Comparison of ENCODE assay signal across 6 fruit fly cellular contexts in the genomic region with DNA sequence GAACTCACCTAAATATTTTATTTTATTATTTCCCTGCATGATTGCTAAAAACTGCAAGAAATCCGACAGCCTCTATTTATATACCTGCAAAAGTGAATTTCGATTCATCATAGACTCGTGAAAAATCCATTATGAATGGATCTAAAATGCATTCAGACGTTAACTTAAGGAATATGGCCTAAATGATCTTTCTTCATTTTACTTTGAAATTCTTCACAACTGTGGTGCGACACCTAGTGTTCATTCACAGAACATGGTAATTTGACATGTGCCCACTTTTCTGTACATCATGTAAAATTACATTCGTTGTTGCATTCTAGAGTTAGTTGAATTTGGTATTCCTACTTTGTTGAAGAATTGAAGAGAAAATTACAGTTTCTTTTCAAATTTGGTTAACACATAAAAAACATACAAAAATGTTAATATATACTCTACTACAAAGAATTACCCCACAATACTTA.
TF ChIP-seq lines count a peak whose summit lies in the region.

A gene (minus strand): TSS at position 51 of the 461 bp plus-strand sequence.

- peak; percentile 96 to 97 for TF ChIP-seq CTCF in S2 (optimal IDR thresholded peaks at IDR 0.05; lab: Kevin White, UChicago)
- peak; percentile 97 for TF ChIP-seq CTCF in whole organism, embryonic (GFP tag; optimal IDR thresholded peaks at IDR 0.05; lab: Kevin White, UChicago)

TF ChIP-seq in whole organism, adult, 20 proteins besides CTCF, POLR2A, EP300 and RAD21:
- TF ChIP-seq CG1620 (GFP tag; optimal IDR thresholded peaks at IDR 0.05; lab: Kevin White, UChicago) (peak; percentile 13), bab1 (GFP tag; optimal IDR thresholded peaks at IDR 0.05; lab: Kevin White, UChicago) (peak; percentile 50), CG11617 (GFP tag; optimal IDR thresholded peaks at IDR 0.05; lab: Kevin White, UChicago) (no peak), CG5204 (GFP tag; optimal IDR thresholded peaks at IDR 0.05; lab: Kevin White, UChicago) (peak; percentile 8)

TF ChIP-seq in whole organism, embryonic, 481 proteins besides CTCF, POLR2A, EP300 and RAD21 (continues in another document):
- no peak for TF ChIP-seq CG3407 (GFP tag; optimal IDR thresholded peaks at IDR 0.05; lab: Kevin White, UChicago)
- peak; percentile 98 for TF ChIP-seq CG2199 (GFP tag; IDR thresholded peaks at IDR 0.05; lab: Robert Waterston, UW)
- TF ChIP-seq NK7.1 (GFP tag; optimal IDR thresholded peaks at IDR 0.05; lab: Kevin White, UChicago) = no peak
- peak; percentile 8 for TF ChIP-seq CG15696 (tag; optimal IDR thresholded peaks at IDR 0.05; lab: Kevin White, UChicago)
- no peak for TF ChIP-seq CHES-1-like (GFP tag; optimal IDR thresholded peaks at IDR 0.05; lab: Kevin White, UChicago)
- peak in 1 of 2 experiments; percentile 7 for TF ChIP-seq dpn (GFP tag; optimal IDR thresholded peaks at IDR 0.05; lab: Kevin White, UChicago)
- TF ChIP-seq NFAT (GFP tag; IDR thresholded peaks at IDR 0.05; lab: Robert Waterston, UW) = peak; percentile 58; the same call in 1 of the 2 replicates
- TF ChIP-seq Rfx (GFP tag; IDR thresholded peaks at IDR 0.05; lab: Robert Waterston, UW) = no peak; the same call in 1 of the 2 replicates
- TF ChIP-seq lola (GFP tag; optimal IDR thresholded peaks at IDR 0.05; lab: Kevin White, UChicago) = peak in 1 of 3 experiments; percentile 2
- TF ChIP-seq Hr78 (GFP tag; optimal IDR thresholded peaks at IDR 0.05; lab: Kevin White, UChicago) = no peak
- TF ChIP-seq NC2β (GFP tag; optimal IDR thresholded peaks at IDR 0.05; lab: Kevin White, UChicago) = no peak
- no peak for TF ChIP-seq CkIIα-i1 (GFP tag; IDR thresholded peaks at IDR 0.05; lab: Robert Waterston, UW)
- no peak for TF ChIP-seq CG7928 (GFP tag; optimal IDR thresholded peaks at IDR 0.05; lab: Kevin White, UChicago)
- TF ChIP-seq Hmx (GFP tag; optimal IDR thresholded peaks at IDR 0.05; lab: Kevin White, UChicago) = no peak
- TF ChIP-seq CG16813 (GFP tag; IDR thresholded peaks at IDR 0.05; lab: Robert Waterston, UW; ENCODE audit: partially characterized antibody) = peak; percentile 69
- TF ChIP-seq HmgD (GFP tag; optimal IDR thresholded peaks at IDR 0.05; lab: Kevin White, UChicago) = peak; percentile 45
- no peak for TF ChIP-seq E2f1 (GFP tag; IDR thresholded peaks at IDR 0.05; lab: Robert Waterston, UW)
- no peak for TF ChIP-seq emc (GFP tag; optimal IDR thresholded peaks at IDR 0.05; lab: Kevin White, UChicago)
- TF ChIP-seq CG9215 (GFP tag; IDR thresholded peaks at IDR 0.05; lab: Robert Waterston, UW) = no peak

TF ChIP-seq in whole organism, prepupa, 60 proteins besides CTCF, POLR2A, EP300 and RAD21:
- TF ChIP-seq esn (GFP tag; optimal IDR thresholded peaks at IDR 0.05; lab: Kevin White, UChicago) (peak; percentile 8), dsx (GFP tag; optimal IDR thresholded peaks at IDR 0.05; lab: Kevin White, UChicago; ENCODE audit: poor library complexity, severe bottlenecking) (peak; percentile 94), topi (GFP tag; optimal IDR thresholded peaks at IDR 0.05; lab: Kevin White, UChicago) (no peak), cyc (GFP tag; optimal IDR thresholded peaks at IDR 0.05; lab: Kevin White, UChicago) (peak; percentile 10), achi (GFP tag; optimal IDR thresholded peaks at IDR 0.05; lab: Kevin White, UChicago) (no peak), CG4318 (GFP tag; optimal IDR thresholded peaks at IDR 0.05; lab: Kevin White, UChicago) (no peak), CG31627 (GFP tag; optimal IDR thresholded peaks at IDR 0.05; lab: Kevin White, UChicago) (peak; percentile 35)
TF ChIP-seq in whole organism, prepupa: peak in this region for 4.

TF ChIP-seq in whole organism, pupa, 21 proteins besides CTCF, POLR2A, EP300 and RAD21:
- peak; percentile 91 for TF ChIP-seq D1 (tag; optimal IDR thresholded peaks at IDR 0.05; lab: Kevin White, UChicago)
- TF ChIP-seq CG8301 (tag; optimal IDR thresholded peaks at IDR 0.05; lab: Kevin White, UChicago) = no peak
- TF ChIP-seq CG34367 (tag; optimal IDR thresholded peaks at IDR 0.05; lab: Kevin White, UChicago) = no peak
- no peak for TF ChIP-seq CG9948 (tag; optimal IDR thresholded peaks at IDR 0.05; lab: Kevin White, UChicago)
- TF ChIP-seq CG8159 (tag; optimal IDR thresholded peaks at IDR 0.05; lab: Kevin White, UChicago) = no peak

TF ChIP-seq in whole organism, wandering third instar larva, 38 proteins besides CTCF, POLR2A, EP300 and RAD21:
- TF ChIP-seq Myc (optimal IDR thresholded peaks at IDR 0.05; lab: Kevin White, UChicago) = peak; percentile 47
- TF ChIP-seq dsf (GFP tag; optimal IDR thresholded peaks at IDR 0.05; lab: Kevin White, UChicago; ENCODE audit: borderline replicate concordance) = no peak
- peak; percentile 46 for TF ChIP-seq tai (GFP tag; optimal IDR thresholded peaks at IDR 0.05; lab: Kevin White, UChicago)
- no peak for TF ChIP-seq lola (GFP tag; optimal IDR thresholded peaks at IDR 0.05; lab: Kevin White, UChicago)
- no peak for TF ChIP-seq CG32264 (GFP tag; optimal IDR thresholded peaks at IDR 0.05; lab: Kevin White, UChicago)
- TF ChIP-seq fru (GFP tag; optimal IDR thresholded peaks at IDR 0.05; lab: Kevin White, UChicago) = no peak
- TF ChIP-seq dl (GFP tag; optimal IDR thresholded peaks at IDR 0.05; lab: Kevin White, UChicago; ENCODE audit: insufficient read depth in 1 of 2, partially characterized antibody in 2 of 2) = peak in 1 of 2 experiments; percentile 18
